Fruit fly (Drosophila melanogaster): Measurements from ENCODE around the gene PIG-T.

DNA sequence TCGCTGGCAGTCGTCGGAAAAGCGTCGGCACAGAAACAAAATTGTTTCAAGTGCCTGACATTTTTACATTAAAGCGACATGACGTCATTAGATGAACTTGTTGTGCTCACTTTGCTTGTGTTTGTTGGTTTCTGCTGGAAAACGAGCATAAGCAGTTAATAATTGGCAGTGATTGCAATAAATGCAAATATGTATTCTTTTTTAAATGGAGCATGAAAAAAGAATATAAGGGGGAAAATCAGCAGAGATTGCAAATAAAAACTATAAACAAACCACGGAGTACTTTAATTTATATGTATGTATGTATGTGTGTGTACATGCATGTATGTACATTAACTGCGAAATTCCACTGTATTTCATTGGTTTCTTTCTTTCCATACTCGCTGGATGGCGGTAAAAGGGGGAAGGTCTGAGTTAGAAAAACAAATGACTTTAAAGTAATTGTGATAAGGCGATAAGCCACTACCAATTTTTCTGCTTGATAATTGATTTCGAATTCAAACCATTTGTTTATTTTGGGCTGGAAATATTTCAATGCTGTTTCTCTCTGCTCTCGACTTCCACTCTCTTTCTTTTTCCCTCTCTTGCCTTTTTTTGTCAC lies 6.5 kb upstream of the PIG-T start:
- TF ChIP-seq CG8478 (optimal IDR thresholded peaks at IDR 0.05) (no peak), Dll (optimal IDR thresholded peaks at IDR 0.05) (no peak), psq (optimal IDR thresholded peaks at IDR 0.05) (no peak), usp (GFP tag; optimal IDR thresholded peaks at IDR 0.05) (no peak), EcR (GFP tag; optimal IDR thresholded peaks at IDR 0.05) (no peak), pan (optimal IDR thresholded peaks at IDR 0.05) (no peak)

Data from whole organism.